ENCODE assay signal across 1 fruit fly cellular context in the genomic region with DNA sequence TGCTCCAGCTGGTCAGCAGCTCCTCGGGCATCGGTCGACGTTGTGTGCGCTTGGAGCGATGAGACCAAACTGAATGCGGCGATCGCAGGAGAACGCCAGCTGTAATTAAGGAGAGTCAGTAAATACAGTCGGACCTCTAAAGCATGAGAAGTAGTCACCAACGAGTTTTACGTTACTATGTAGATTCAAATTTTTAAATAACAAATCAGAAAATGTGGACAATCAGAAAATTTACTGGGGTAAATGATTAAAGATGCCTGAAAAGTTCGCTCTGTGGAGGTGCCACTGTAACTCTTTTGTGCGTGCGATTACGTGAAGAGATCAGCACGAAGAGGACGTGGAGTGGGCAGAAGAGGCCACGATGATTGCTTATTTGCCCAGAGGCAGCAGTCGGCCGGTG.
TF ChIP-seq lines count a peak whose summit lies in the region.

Gene SCOT (plus strand): TSS at position 180 of the 400 bp plus-strand sequence.

TF ChIP-seq in whole organism, embryonic, 481 proteins besides CTCF, POLR2A, EP300 and RAD21 (continued from another document and continues in another):
- TF ChIP-seq Opbp (GFP tag; IDR thresholded peaks at IDR 0.05; lab: Robert Waterston, UW; ENCODE audit: partially characterized antibody) (no peak), gro (GFP tag; optimal IDR thresholded peaks at IDR 0.05; lab: Kevin White, UChicago) (no peak), en (GFP tag; optimal IDR thresholded peaks at IDR 0.05; lab: Kevin White, UChicago) (no peak), Dek (tag; optimal IDR thresholded peaks at IDR 0.05; lab: Kevin White, UChicago) (no peak), Oli (tag; optimal IDR thresholded peaks at IDR 0.05; lab: Kevin White, UChicago) (peak; percentile 81), CG14050 (GFP tag; IDR thresholded peaks at IDR 0.05; lab: Robert Waterston, UW) (peak; percentile 75), Lhr (GFP tag; optimal IDR thresholded peaks at IDR 0.05; lab: Kevin White, UChicago) (no peak), CG16813 (GFP tag; IDR thresholded peaks at IDR 0.05; lab: Robert Waterston, UW; ENCODE audit: partially characterized antibody) (no peak), CG6272 (GFP tag; IDR thresholded peaks at IDR 0.05; lab: Robert Waterston, UW) (peak; percentile 50; the same call in 1 of the 2 replicates), CG2120 (GFP tag; optimal IDR thresholded peaks at IDR 0.05; lab: Kevin White, UChicago) (no peak), zf30C (GFP tag; optimal IDR thresholded peaks at IDR 0.05; lab: Kevin White, UChicago) (no peak), lola (GFP tag; optimal IDR thresholded peaks at IDR 0.05; lab: Kevin White, UChicago) (no peak), tll (GFP tag; optimal IDR thresholded peaks at IDR 0.05; lab: Kevin White, UChicago) (no peak), pfk (GFP tag; optimal IDR thresholded peaks at IDR 0.05; lab: Kevin White, UChicago) (no peak), CG4404 (GFP tag; IDR thresholded peaks at IDR 0.05; lab: Robert Waterston, UW) (peak; percentile 53), CG18262 (tag; optimal IDR thresholded peaks at IDR 0.05; lab: Kevin White, UChicago) (no peak), CG9727 (GFP tag; optimal IDR thresholded peaks at IDR 0.05; lab: Kevin White, UChicago) (peak; percentile 36), CG7357 (GFP tag; IDR thresholded peaks at IDR 0.05; lab: Robert Waterston, UW) (peak; percentile 68; the same call in 2 of the 3 replicates), CG18011 (GFP tag; optimal IDR thresholded peaks at IDR 0.05; lab: Kevin White, UChicago) (no peak), Ptx1 (GFP tag; IDR thresholded peaks at IDR 0.05; lab: Robert Waterston, UW) (peak; percentile 90), CG17912 (GFP tag; optimal IDR thresholded peaks at IDR 0.05; lab: Kevin White, UChicago) (no peak), sens (GFP tag; lab: Kevin White, UChicago) (peak; percentile 97), CG43689 (GFP tag; IDR thresholded peaks at IDR 0.05; lab: Robert Waterston, UW) (no peak), toy (GFP tag; IDR thresholded peaks at IDR 0.05; lab: Robert Waterston, UW) (no peak), ci (GFP tag; IDR thresholded peaks at IDR 0.05; lab: Robert Waterston, UW) (peak; percentile 92), CG34376 (GFP tag; optimal IDR thresholded peaks at IDR 0.05; lab: Kevin White, UChicago) (no peak), dimm (GFP tag; IDR thresholded peaks at IDR 0.05; lab: Robert Waterston, UW) (peak; percentile 49), HmgZ (tag; optimal IDR thresholded peaks at IDR 0.05; lab: Kevin White, UChicago) (peak; percentile 42), maf-S (GFP tag; optimal IDR thresholded peaks at IDR 0.05; lab: Kevin White, UChicago) (no peak), CG2202 (tag; optimal IDR thresholded peaks at IDR 0.05; lab: Kevin White, UChicago) (no peak), CG17568 (GFP tag; optimal IDR thresholded peaks at IDR 0.05; lab: Kevin White, UChicago) (no peak), CG18476 (GFP tag; optimal IDR thresholded peaks at IDR 0.05; lab: Kevin White, UChicago) (no peak), CG31441 (GFP tag; IDR thresholded peaks at IDR 0.05; lab: Robert Waterston, UW) (no peak; the same call in 1 of the 2 replicates), CG4424 (GFP tag; optimal IDR thresholded peaks at IDR 0.05; lab: Kevin White, UChicago) (no peak), CG1529 (GFP tag; optimal IDR thresholded peaks at IDR 0.05; lab: Kevin White, UChicago) (peak; percentile 43), stwl (tag; optimal IDR thresholded peaks at IDR 0.05; lab: Kevin White, UChicago) (no peak), CG17359 (tag; optimal IDR thresholded peaks at IDR 0.05; lab: Kevin White, UChicago) (no peak), CG7271 (tag; optimal IDR thresholded peaks at IDR 0.05; lab: Kevin White, UChicago) (no peak), slbo (GFP tag; IDR thresholded peaks at IDR 0.05; lab: Robert Waterston, UW) (peak; percentile 67), sima (GFP tag; optimal IDR thresholded peaks at IDR 0.05; lab: Kevin White, UChicago) (no peak), fd64A (GFP tag; optimal IDR thresholded peaks at IDR 0.05; lab: Kevin White, UChicago) (no peak), eve (GFP tag; optimal IDR thresholded peaks at IDR 0.05; lab: Kevin White, UChicago) (no peak), cg (GFP tag; optimal IDR thresholded peaks at IDR 0.05; lab: Kevin White, UChicago) (no peak), Sry-β (GFP tag; optimal IDR thresholded peaks at IDR 0.05; lab: Kevin White, UChicago) (no peak), CG15269 (tag; optimal IDR thresholded peaks at IDR 0.05; lab: Kevin White, UChicago) (no peak), p53 (GFP tag; optimal IDR thresholded peaks at IDR 0.05; lab: Kevin White, UChicago) (peak; percentile 28), HLH4C (GFP tag; IDR thresholded peaks at IDR 0.05; lab: Robert Waterston, UW; ENCODE audit: partially characterized antibody) (no peak), pho (GFP tag; optimal IDR thresholded peaks at IDR 0.05; lab: Kevin White, UChicago) (no peak), pzg (GFP tag; optimal IDR thresholded peaks at IDR 0.05; lab: Kevin White, UChicago) (no peak), lmd (GFP tag; IDR thresholded peaks at IDR 0.05; lab: Robert Waterston, UW) (peak; percentile 82), ems (GFP tag; optimal IDR thresholded peaks at IDR 0.05; lab: Kevin White, UChicago) (peak; percentile 66), rib (GFP tag; IDR thresholded peaks at IDR 0.05; lab: Robert Waterston, UW) (no peak), prd (optimal IDR thresholded peaks at IDR 0.05; lab: Kevin White, UChicago) (no peak), prd (GFP tag; IDR thresholded peaks at IDR 0.05; lab: Robert Waterston, UW) (peak; percentile 80), CG18599 (GFP tag; optimal IDR thresholded peaks at IDR 0.05; lab: Kevin White, UChicago) (no peak), YL-1 (GFP tag; optimal IDR thresholded peaks at IDR 0.05; lab: Kevin White, UChicago) (no peak), CG8924 (tag; optimal IDR thresholded peaks at IDR 0.05; lab: Kevin White, UChicago) (peak; percentile 74), HmgD (GFP tag; optimal IDR thresholded peaks at IDR 0.05; lab: Kevin White, UChicago) (peak; percentile 35), ttk (GFP tag; IDR thresholded peaks at IDR 0.05; lab: Robert Waterston, UW) (peak; percentile 87), Ssrp (tag; optimal IDR thresholded peaks at IDR 0.05; lab: Kevin White, UChicago) (no peak), Lpt (GFP tag; optimal IDR thresholded peaks at IDR 0.05; lab: Kevin White, UChicago) (no peak), CG9215 (GFP tag; IDR thresholded peaks at IDR 0.05; lab: Robert Waterston, UW) (peak; percentile 57), tup (GFP tag; optimal IDR thresholded peaks at IDR 0.05; lab: Kevin White, UChicago) (no peak), CG12236 (GFP tag; optimal IDR thresholded peaks at IDR 0.05; lab: Kevin White, UChicago) (peak; percentile 54), NK7.1 (GFP tag; optimal IDR thresholded peaks at IDR 0.05; lab: Kevin White, UChicago) (peak; percentile 3), Chrac-16 (GFP tag; optimal IDR thresholded peaks at IDR 0.05; lab: Kevin White, UChicago) (peak; percentile 74), wdn (GFP tag; IDR thresholded peaks at IDR 0.05; lab: Robert Waterston, UW) (0 out of 2 replicates have a peak, but pooled peaks have one; percentile 16), caup (GFP tag; optimal IDR thresholded peaks at IDR 0.05; lab: Kevin White, UChicago; ENCODE audit: severe bottlenecking) (no peak), Oaz (GFP tag; IDR thresholded peaks at IDR 0.05; lab: Robert Waterston, UW) (peak; percentile 58), CG9932 (GFP tag; IDR thresholded peaks at IDR 0.05; lab: Robert Waterston, UW) (peak; percentile 50; the same call in 1 of the 2 replicates), CG15514 (GFP tag; optimal IDR thresholded peaks at IDR 0.05; lab: Kevin White, UChicago) (no peak), ato (GFP tag; IDR thresholded peaks at IDR 0.05; lab: Robert Waterston, UW; ENCODE audit: partially characterized antibody) (no peak), CG15073 (GFP tag; optimal IDR thresholded peaks at IDR 0.05; lab: Kevin White, UChicago) (no peak), CG12071 (GFP tag; optimal IDR thresholded peaks at IDR 0.05; lab: Kevin White, UChicago) (peak; percentile 45), ftz-f1 (GFP tag; optimal IDR thresholded peaks at IDR 0.05; lab: Kevin White, UChicago) (no peak), E2f1 (GFP tag; IDR thresholded peaks at IDR 0.05; lab: Robert Waterston, UW) (peak; percentile 73), lov (optimal IDR thresholded peaks at IDR 0.05; lab: Kevin White, UChicago) (no peak), lov (GFP tag; IDR thresholded peaks at IDR 0.05; lab: Robert Waterston, UW) (0 out of 3 replicates have a peak, but pooled peaks have one; percentile 65), kah (GFP tag; optimal IDR thresholded peaks at IDR 0.05; lab: Kevin White, UChicago) (no peak), CG42726 (GFP tag; IDR thresholded peaks at IDR 0.05; lab: Robert Waterston, UW; ENCODE audit: partially characterized antibody) (no peak), chif (GFP tag; optimal IDR thresholded peaks at IDR 0.05; lab: Kevin White, UChicago) (peak; percentile 66 to 70), CG6813 (GFP tag; optimal IDR thresholded peaks at IDR 0.05; lab: Kevin White, UChicago) (peak; percentile 3), gcm (GFP tag; optimal IDR thresholded peaks at IDR 0.05; lab: Kevin White, UChicago) (no peak), CG14441 (GFP tag; IDR thresholded peaks at IDR 0.05; lab: Robert Waterston, UW) (peak; percentile 85), CG17328 (GFP tag; IDR thresholded peaks at IDR 0.05; lab: Robert Waterston, UW) (peak; percentile 83), yki (optimal IDR thresholded peaks at IDR 0.05; lab: Kevin White, UChicago) (no peak), CG8765 (GFP tag; IDR thresholded peaks at IDR 0.05; lab: Robert Waterston, UW) (no peak; the same call in 1 of the 2 replicates), CG3838 (GFP tag; optimal IDR thresholded peaks at IDR 0.05; lab: Kevin White, UChicago) (no peak), CG8478 (optimal IDR thresholded peaks at IDR 0.05; lab: Kevin White, UChicago) (no peak), CG5180 (GFP tag; optimal IDR thresholded peaks at IDR 0.05; lab: Kevin White, UChicago) (no peak), Doc2 (GFP tag; IDR thresholded peaks at IDR 0.05; lab: Robert Waterston, UW) (peak; percentile 56; the same call in 1 of the 2 replicates), Xrp1 (GFP tag; IDR thresholded peaks at IDR 0.05; lab: Robert Waterston, UW) (peak; percentile 86), NFAT (GFP tag; IDR thresholded peaks at IDR 0.05; lab: Robert Waterston, UW) (no peak), Doc3 (GFP tag; IDR thresholded peaks at IDR 0.05; lab: Robert Waterston, UW; ENCODE audit: partially characterized antibody) (no peak), hb (GFP tag; IDR thresholded peaks at IDR 0.05; lab: Robert Waterston, UW; ENCODE audit: partially characterized antibody) (no peak), CG7928 (GFP tag; optimal IDR thresholded peaks at IDR 0.05; lab: Kevin White, UChicago) (no peak), Eip74EF (GFP tag; optimal IDR thresholded peaks at IDR 0.05; lab: Kevin White, UChicago) (no peak), pb (GFP tag; optimal IDR thresholded peaks at IDR 0.05; lab: Kevin White, UChicago) (peak; percentile 58), CG12942 (GFP tag; optimal IDR thresholded peaks at IDR 0.05; lab: Kevin White, UChicago) (no peak), gfzf (GFP tag; optimal IDR thresholded peaks at IDR 0.05; lab: Kevin White, UChicago) (no peak), fd3F (GFP tag; optimal IDR thresholded peaks at IDR 0.05; lab: Kevin White, UChicago) (peak; percentile 51), Hr3 (GFP tag; optimal IDR thresholded peaks at IDR 0.05; lab: Kevin White, UChicago) (peak; percentile 55), CG14014 (GFP tag; IDR thresholded peaks at IDR 0.05; lab: Robert Waterston, UW) (peak; percentile 76), pan (optimal IDR thresholded peaks at IDR 0.05; lab: Kevin White, UChicago) (no peak), pan (GFP tag; optimal IDR thresholded peaks at IDR 0.05 in 1 of 2, IDR thresholded peaks at IDR 0.05 in 1 of 2) (peak in 1 of 2 experiments; percentile 89), Myb (GFP tag; optimal IDR thresholded peaks at IDR 0.05; lab: Kevin White, UChicago) (no peak), so (GFP tag; IDR thresholded peaks at IDR 0.05; lab: Robert Waterston, UW) (peak; percentile 66; the same call in 2 of the 3 replicates), fu2 (GFP tag; optimal IDR thresholded peaks at IDR 0.05; lab: Kevin White, UChicago) (peak; percentile 51), CG10979 (tag; optimal IDR thresholded peaks at IDR 0.05; lab: Kevin White, UChicago) (no peak), Sin3A (optimal IDR thresholded peaks at IDR 0.05; lab: Kevin White, UChicago) (no peak), Optix (GFP tag; IDR thresholded peaks at IDR 0.05; lab: Robert Waterston, UW) (peak; percentile 81), CG1233 (GFP tag; optimal IDR thresholded peaks at IDR 0.05; lab: Kevin White, UChicago) (no peak), CG4617 (GFP tag; optimal IDR thresholded peaks at IDR 0.05; lab: Kevin White, UChicago; ENCODE audit: borderline replicate concordance) (no peak), tap (tag; optimal IDR thresholded peaks at IDR 0.05; lab: Kevin White, UChicago) (no peak), TFAM (GFP tag; optimal IDR thresholded peaks at IDR 0.05; lab: Kevin White, UChicago) (no peak), CG33213 (GFP tag; optimal IDR thresholded peaks at IDR 0.05; lab: Kevin White, UChicago) (no peak), Dp (GFP tag; optimal IDR thresholded peaks at IDR 0.05; lab: Kevin White, UChicago) (no peak), btn (GFP tag; optimal IDR thresholded peaks at IDR 0.05; lab: Kevin White, UChicago) (peak; percentile 36), CG11093 (GFP tag; IDR thresholded peaks at IDR 0.05; lab: Robert Waterston, UW) (peak; percentile 65; the same call in 2 of the 3 replicates), CG7556 (GFP tag; optimal IDR thresholded peaks at IDR 0.05; lab: Kevin White, UChicago) (no peak), CG9437 (GFP tag; optimal IDR thresholded peaks at IDR 0.05; lab: Kevin White, UChicago) (peak; percentile 33), Jarid2 (GFP tag; optimal IDR thresholded peaks at IDR 0.05; lab: Kevin White, UChicago) (no peak), CG6254 (GFP tag; optimal IDR thresholded peaks at IDR 0.05; lab: Kevin White, UChicago) (no peak), CG2712 (tag; optimal IDR thresholded peaks at IDR 0.05; lab: Kevin White, UChicago) (no peak), Gsc (GFP tag; IDR thresholded peaks at IDR 0.05; lab: Robert Waterston, UW) (peak; percentile 45; the same call in 1 of the 2 replicates), CG7745 (tag; optimal IDR thresholded peaks at IDR 0.05; lab: Kevin White, UChicago) (no peak), ara (GFP tag; IDR thresholded peaks at IDR 0.05; lab: Robert Waterston, UW) (peak; percentile 73), wek (GFP tag; optimal IDR thresholded peaks at IDR 0.05; lab: Kevin White, UChicago) (peak; percentile 27), Sox100B (GFP tag; optimal IDR thresholded peaks at IDR 0.05; lab: Kevin White, UChicago) (no peak)
